Worm (Caenorhabditis elegans) whole organism, L2 larva: ENCODE results near the gene clu-1.

Source experiments
- C34F6.9 ChIP-seq: fragments of 150-350 bp; optimal IDR thresholded peaks from 2 replicates; lab custom pipeline; 2014; ENCODE audit warnings: missing biosample characterization, missing genetic modification characterization
- F13H6.1 ChIP-seq: sonication (generic microtip); optimal IDR thresholded peaks from 2 replicates; lab custom pipeline; 2016; ENCODE audit warnings: missing genetic modification characterization, missing compliant biosample characterization
- R02D3.7 ChIP-seq: fragments of 150-350 bp; optimal IDR thresholded peaks from 2 replicates; lab custom pipeline; 2014; ENCODE audit warnings: missing biosample characterization, missing genetic modification characterization
- ZK546.5 ChIP-seq: sonication (generic microtip); optimal IDR thresholded peaks from 2 replicates; lab custom pipeline; 2017; ENCODE audit warnings: missing biosample characterization, missing genetic modification characterization
- alr-1 ChIP-seq: fragments of 150-350 bp; optimal IDR thresholded peaks from 2 replicates; lab custom pipeline; 2014; ENCODE audit warnings: missing biosample characterization, missing genetic modification characterization
- aly-2 ChIP-seq: fragments of 150-350 bp; optimal IDR thresholded peaks from 2 replicates; lab custom pipeline; 2014; ENCODE audit warnings: missing biosample characterization, missing genetic modification characterization
- ama-1 ChIP-seq: fragments of 150-350 bp; optimal IDR thresholded peaks from 2 replicates; lab custom pipeline; 2018; ENCODE audit warnings: inconsistent platforms
- blmp-1 ChIP-seq: sonication (generic microtip); optimal IDR thresholded peaks from 2 replicates; lab custom pipeline; 2017; ENCODE audit warnings: missing genetic modification characterization, mild to moderate bottlenecking, missing compliant biosample characterization, antibody characterized with exemption, moderate library complexity; ENCODE audit not compliant: insufficient read depth
- ceh-16 ChIP-seq: fragments of 150-350 bp; optimal IDR thresholded peaks from 2 replicates; lab custom pipeline; 2014; ENCODE audit warnings: missing biosample characterization, missing genetic modification characterization
- crh-2 ChIP-seq: sonication (generic microtip); optimal IDR thresholded peaks from 2 replicates; lab custom pipeline; 2017; ENCODE audit warnings: missing biosample characterization, missing genetic modification characterization
- dmd-4 ChIP-seq: sonication (generic microtip); optimal IDR thresholded peaks from 2 replicates; lab custom pipeline; 2017; ENCODE audit warnings: missing biosample characterization, missing genetic modification characterization
- egl-27 ChIP-seq: sonication (generic microtip); optimal IDR thresholded peaks from 3 replicates; lab custom pipeline; 2017; ENCODE audit warnings: missing biosample characterization, missing genetic modification reagents, missing genetic modification characterization
- elt-1 ChIP-seq: fragments of 150-350 bp; optimal IDR thresholded peaks from 2 replicates; lab custom pipeline; 2014; ENCODE audit warnings: missing biosample characterization, missing genetic modification characterization
- elt-3 ChIP-seq: sonication (generic microtip); optimal IDR thresholded peaks from 2 replicates; lab custom pipeline; 2017; ENCODE audit warnings: missing biosample characterization, missing genetic modification characterization
- fos-1 ChIP-seq: fragments of 150-350 bp; optimal IDR thresholded peaks from 2 replicates; lab custom pipeline; 2014; ENCODE audit warnings: missing biosample characterization, missing genetic modification characterization
- gmeb-1 ChIP-seq: fragments of 150-350 bp; optimal IDR thresholded peaks from 2 replicates; lab custom pipeline; 2014; ENCODE audit warnings: missing biosample characterization, missing genetic modification characterization
- lin-11 ChIP-seq: fragments of 150-350 bp; sonication (generic microtip); optimal IDR thresholded peaks from 2 replicates; lab custom pipeline; 2014; ENCODE audit warnings: missing biosample characterization, missing genetic modification characterization, inconsistent platforms, mixed read lengths
- lin-13 ChIP-seq: fragments of 150-350 bp; optimal IDR thresholded peaks from 2 replicates; lab custom pipeline; 2014; ENCODE audit warnings: missing biosample characterization, missing genetic modification reagents, missing genetic modification characterization
- lsy-2 ChIP-seq, 2 experiments: fragments of 150-350 bp in 1 of 2; sonication (generic microtip) in 1 of 2; optimal IDR thresholded peaks; 2 replicates each; lab custom pipeline; 2014 to 2017; ENCODE audit warnings: missing biosample characterization in 2 of 2, missing genetic modification characterization in 2 of 2
- mab-5 ChIP-seq: fragments of 150-350 bp; optimal IDR thresholded peaks from 2 replicates; lab custom pipeline; 2014; ENCODE audit warnings: missing biosample characterization, missing genetic modification characterization
- mbf-1 ChIP-seq: sonication (generic microtip); optimal IDR thresholded peaks from 2 replicates; lab custom pipeline; 2017; ENCODE audit warnings: missing biosample characterization, missing genetic modification characterization
- mdl-1 ChIP-seq, 2 experiments: fragments of 150-350 bp in 1 of 2; sonication (generic microtip) in 1 of 2; optimal IDR thresholded peaks; 2 replicates each; lab custom pipeline; 2017; ENCODE audit warnings: missing biosample characterization in 2 of 2, missing genetic modification characterization in 2 of 2
- nhr-10 ChIP-seq: sonication (generic microtip); optimal IDR thresholded peaks from 2 replicates; lab custom pipeline; 2017; ENCODE audit warnings: missing biosample characterization, missing genetic modification characterization
- nhr-11 ChIP-seq: fragments of 150-350 bp; optimal IDR thresholded peaks from 2 replicates; lab custom pipeline; 2014; ENCODE audit warnings: missing biosample characterization, missing genetic modification characterization
- nhr-21 ChIP-seq: fragments of 150-350 bp; optimal IDR thresholded peaks from 2 replicates; lab custom pipeline; 2014; ENCODE audit warnings: missing biosample characterization, missing genetic modification characterization
- nhr-23 ChIP-seq: fragments of 150-350 bp; optimal IDR thresholded peaks from 2 replicates; lab custom pipeline; 2014; ENCODE audit warnings: missing biosample characterization, missing genetic modification reagents, missing genetic modification characterization
- nhr-237 ChIP-seq: fragments of 150-350 bp; optimal IDR thresholded peaks from 2 replicates; lab custom pipeline; 2014; ENCODE audit warnings: missing biosample characterization, missing genetic modification characterization
- nhr-25 ChIP-seq: fragments of 150-350 bp; sonication (generic microtip); optimal IDR thresholded peaks from 3 replicates; lab custom pipeline; 2014; ENCODE audit warnings: missing biosample characterization, missing genetic modification characterization
- nhr-6 ChIP-seq: fragments of 150-350 bp; optimal IDR thresholded peaks from 2 replicates; lab custom pipeline; 2014; ENCODE audit warnings: missing biosample characterization, missing genetic modification characterization
- nhr-77 ChIP-seq: fragments of 150-350 bp; optimal IDR thresholded peaks from 2 replicates; lab custom pipeline; 2014; ENCODE audit warnings: missing biosample characterization, missing genetic modification characterization
- peb-1 ChIP-seq: fragments of 150-350 bp; optimal IDR thresholded peaks from 2 replicates; lab custom pipeline; 2014; ENCODE audit warnings: missing biosample characterization, missing genetic modification characterization
- sem-4 ChIP-seq: fragments of 150-350 bp; optimal IDR thresholded peaks from 2 replicates; lab custom pipeline; 2014; ENCODE audit warnings: missing biosample characterization, missing genetic modification reagents, missing genetic modification characterization
- skn-1 ChIP-seq: sonication (generic microtip); optimal IDR thresholded peaks from 2 replicates; lab custom pipeline; 2017; ENCODE audit warnings: missing biosample characterization, missing genetic modification characterization
- sma-9 ChIP-seq, 2 experiments: fragments of 150-350 bp in 1 of 2; sonication (generic microtip) in 1 of 2; optimal IDR thresholded peaks; 2 replicates each; lab custom pipeline; 2014 to 2016; ENCODE audit warnings: missing genetic modification characterization in 2 of 2, mild to moderate bottlenecking in 1 of 2, missing biosample characterization in 1 of 2, missing compliant biosample characterization in 1 of 2, missing genetic modification reagents in 1 of 2, moderate library complexity in 1 of 2
- snpc-4 ChIP-seq: fragments of 150-350 bp; optimal IDR thresholded peaks from 2 replicates; lab custom pipeline; 2014; ENCODE audit warnings: missing biosample characterization, missing genetic modification characterization
- unc-39 ChIP-seq: fragments of 150-350 bp; optimal IDR thresholded peaks from 2 replicates; lab custom pipeline; 2014; ENCODE audit warnings: missing biosample characterization, missing genetic modification characterization
- unc-55 ChIP-seq: fragments of 150-350 bp; sonication (generic microtip); optimal IDR thresholded peaks from 3 replicates; lab custom pipeline; 2014; ENCODE audit warnings: missing biosample characterization, missing genetic modification reagents, missing genetic modification characterization
- zag-1 ChIP-seq: fragments of 150-350 bp; optimal IDR thresholded peaks from 2 replicates; lab custom pipeline; 2014; ENCODE audit warnings: missing biosample characterization, missing genetic modification characterization
- ztf-1 ChIP-seq: fragments of 200-800 bp; sonication (Bioruptor generic); conservative IDR thresholded peaks from 2 replicates; pipeline ENCODE4 v1.3.6; 2022; ENCODE audit warnings: missing genetic modification characterization, missing compliant biosample characterization
- ztf-11 ChIP-seq: sonication (generic microtip); optimal IDR thresholded peaks from 2 replicates; lab custom pipeline; 2017; ENCODE audit warnings: missing biosample characterization, missing genetic modification characterization
- ztf-4 ChIP-seq: fragments of 150-350 bp; optimal IDR thresholded peaks from 2 replicates; lab custom pipeline; 2014; ENCODE audit warnings: missing biosample characterization, missing genetic modification characterization

clu-1 gene

DNA sequence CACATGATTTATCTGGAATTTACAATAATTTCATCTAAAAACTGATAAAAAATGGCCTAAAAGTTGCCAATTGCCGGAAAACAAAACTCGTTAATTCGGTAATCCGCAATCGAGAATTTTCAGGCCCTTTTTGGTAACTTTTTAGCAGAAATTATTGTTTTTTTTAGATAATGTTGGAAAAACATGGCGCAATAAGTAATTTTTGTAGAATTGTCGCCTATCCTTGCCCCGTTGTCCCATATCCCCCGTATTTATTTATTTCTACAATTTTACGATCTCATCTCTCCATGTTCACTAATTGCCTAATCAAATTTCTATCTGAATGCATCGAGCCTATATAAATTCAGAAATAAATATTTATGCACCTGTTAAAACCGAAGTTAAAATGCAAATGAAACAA, 8.3 kb downstream of the clu-1 start:
- no peak for TF ChIP-seq sem-4 (tag; lab: Kevin White, UChicago)
- TF ChIP-seq skn-1 (tag; lab: Kevin White, UChicago) = no peak
- TF ChIP-seq nhr-23 (tag; lab: Kevin White, UChicago) = no peak
- no peak for TF ChIP-seq unc-55 (GFP tag; lab: Kevin White, UChicago)
- TF ChIP-seq nhr-25 (tag; lab: Kevin White, UChicago) = no peak
- TF ChIP-seq lin-13 (GFP tag; lab: Kevin White, UChicago) = no peak
- no peak for TF ChIP-seq lsy-2 (tag; optimal IDR thresholded peaks at IDR 0.05; lab: Kevin White, UChicago)
- TF ChIP-seq lin-11 = no peak
- TF ChIP-seq nhr-10 = no peak
- no peak for TF ChIP-seq crh-2 (tag; lab: Kevin White, UChicago)
- no peak for TF ChIP-seq elt-3 (tag; lab: Kevin White, UChicago)
- no peak for TF ChIP-seq alr-1 (tag; lab: Kevin White, UChicago)
- no peak for TF ChIP-seq ztf-4 (tag; lab: Kevin White, UChicago)
- no peak for TF ChIP-seq egl-27 (tag; lab: Kevin White, UChicago)
- no peak for TF ChIP-seq ztf-1 (GFP tag; lab: Robert Waterston, UW)
- no peak for TF ChIP-seq elt-1
- no peak for TF ChIP-seq mbf-1 (tag; lab: Kevin White, UChicago)
- no peak for TF ChIP-seq peb-1 (tag; lab: Kevin White, UChicago)
- TF ChIP-seq gmeb-1 (tag; lab: Kevin White, UChicago) = no peak

DNA sequence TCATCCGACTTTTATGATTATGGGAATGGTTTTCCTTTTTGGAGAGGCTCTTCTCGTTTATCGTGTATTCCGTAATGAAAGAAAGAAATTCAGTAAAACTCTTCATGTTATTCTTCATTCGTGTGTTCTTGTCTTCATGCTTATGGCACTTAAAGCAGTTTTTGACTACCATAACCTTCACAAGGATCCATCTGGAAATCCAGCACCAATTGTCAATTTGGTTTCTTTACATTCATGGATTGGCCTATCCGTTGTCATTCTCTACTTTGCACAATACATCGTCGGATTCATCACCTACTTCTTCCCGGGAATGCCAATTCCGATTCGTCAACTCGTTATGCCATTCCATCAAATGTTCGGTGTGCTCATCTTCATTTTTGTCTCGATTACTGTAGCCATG, 9.6 kb downstream of the clu-1 start:
- no peak for TF ChIP-seq nhr-21 (tag; lab: Kevin White, UChicago)

DNA sequence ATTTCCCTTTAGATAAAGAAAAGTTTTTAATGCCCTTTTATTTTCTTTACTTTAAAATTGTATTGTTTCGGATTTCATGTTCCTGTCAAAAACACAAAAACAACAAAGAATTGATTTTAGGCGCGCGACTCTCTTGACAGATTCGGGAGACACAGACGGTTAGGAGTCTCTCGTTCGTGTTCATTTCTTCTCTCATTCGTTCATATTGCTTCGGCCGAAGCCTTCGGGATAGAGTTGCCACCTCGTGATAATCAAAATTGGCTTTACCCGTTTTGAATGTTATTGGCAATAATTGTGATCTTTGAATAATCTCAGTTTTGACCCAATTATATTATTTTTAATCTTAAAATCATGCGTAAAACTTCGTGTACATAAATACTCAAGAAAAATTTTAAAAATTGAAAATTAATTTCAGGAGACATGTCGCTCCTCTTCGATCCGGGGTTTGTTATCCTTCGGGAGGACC, 10.2 kb downstream of the clu-1 start, which contains the start of gene F55H2.5:
Gene F55H2.5, plus strand, starts transcription at position 416 of the 466 bp plus-strand sequence.
- TF ChIP-seq elt-1 (no peak), C34F6.9 (tag; lab: Kevin White, UChicago) (peak; percentile 53), unc-55 (GFP tag; lab: Kevin White, UChicago) (peak; percentile 30)

DNA sequence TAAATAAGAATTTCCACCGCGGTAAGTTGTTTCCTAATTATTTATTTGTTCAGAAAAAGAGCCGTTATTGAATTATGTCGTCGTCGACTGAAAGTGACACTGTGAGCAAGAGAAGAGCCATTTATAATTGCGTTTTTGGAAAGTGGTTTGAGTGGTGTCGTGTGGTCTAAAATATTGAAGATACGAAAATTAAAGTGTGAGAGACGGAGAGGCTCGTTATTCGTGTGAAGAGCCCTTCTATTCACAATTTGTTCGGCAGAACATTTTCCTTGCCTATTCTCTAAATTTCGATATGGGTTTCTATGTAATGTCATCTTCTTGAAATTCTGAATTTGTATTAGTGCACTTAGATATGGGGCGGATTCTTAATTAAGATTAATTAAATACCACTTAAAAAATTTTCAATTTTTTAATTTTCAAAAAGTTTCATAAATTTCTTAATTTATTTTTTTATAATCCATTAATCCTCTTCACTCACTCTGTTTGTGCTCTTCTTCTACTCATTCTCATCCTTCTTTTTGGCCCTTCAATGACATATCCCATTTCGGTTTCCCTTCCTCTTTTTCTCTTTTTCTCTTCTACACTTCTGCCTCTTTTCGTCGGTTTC, 11.4 kb downstream of the clu-1 start:
- TF ChIP-seq unc-55 (GFP tag; lab: Kevin White, UChicago) (peak; percentile 38), nhr-77 (tag; lab: Kevin White, UChicago) (no peak), F13H6.1 (tag; lab: Kevin White, UChicago) (peak; percentile 37), C34F6.9 (tag; lab: Kevin White, UChicago) (peak; percentile 36), nhr-6 (tag; lab: Kevin White, UChicago) (peak; percentile 42), nhr-11 (tag; lab: Kevin White, UChicago) (no peak), gmeb-1 (tag; lab: Kevin White, UChicago) (peak; percentile 4), elt-3 (tag; lab: Kevin White, UChicago) (no peak), lsy-2 (tag; optimal IDR thresholded peaks at IDR 0.05; lab: Kevin White, UChicago) (peak in 1 of 2 experiments; percentile 42), crh-2 (tag; lab: Kevin White, UChicago) (peak; percentile 30), ZK546.5 (tag; lab: Kevin White, UChicago) (no peak), nhr-25 (tag; lab: Kevin White, UChicago) (peak; percentile 53), sem-4 (tag; lab: Kevin White, UChicago) (no peak), snpc-4 (no peak), blmp-1 (no peak), ztf-4 (tag; lab: Kevin White, UChicago) (peak; percentile 23), ama-1 (lab: Kevin White, UChicago) (peak; percentile 39), lin-13 (GFP tag; lab: Kevin White, UChicago) (peak; percentile 23), zag-1 (tag; lab: Kevin White, UChicago) (peak; percentile 29)

DNA sequence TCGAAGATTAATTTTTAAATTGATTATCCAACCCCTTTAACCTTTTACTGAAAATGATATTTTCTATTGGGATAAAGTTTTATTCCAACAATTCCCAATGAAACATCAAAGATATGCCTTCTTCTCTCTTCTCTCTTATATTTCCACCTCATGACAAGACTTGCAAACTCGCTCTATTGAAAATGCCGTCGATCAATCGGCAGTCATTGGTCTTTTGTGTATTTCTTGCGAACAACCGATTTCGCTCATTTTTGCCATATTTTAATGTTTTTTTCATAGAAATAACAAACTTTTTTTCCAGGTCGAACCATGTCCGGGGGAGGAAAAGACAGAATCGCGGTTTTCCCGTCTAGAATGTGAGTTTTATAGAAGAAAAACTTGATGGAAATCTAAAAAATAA, 13.5 kb downstream of the clu-1 start, which contains the start of gene vha-14:
Gene vha-14, plus strand, starts transcription at position 302 of the 400 bp plus-strand sequence.
- TF ChIP-seq unc-55 (GFP tag; lab: Kevin White, UChicago) (peak; percentile 64), blmp-1 (no peak), nhr-237 (tag; lab: Kevin White, UChicago) (no peak), unc-39 (tag; lab: Kevin White, UChicago) (no peak), egl-27 (tag; lab: Kevin White, UChicago) (no peak), mab-5 (no peak), mdl-1 (tag; optimal IDR thresholded peaks at IDR 0.05; lab: Kevin White, UChicago) (no peak), sma-9 (GFP tag; optimal IDR thresholded peaks at IDR 0.05; lab: Kevin White, UChicago) (no peak), sma-9 (tag; optimal IDR thresholded peaks at IDR 0.05; lab: Kevin White, UChicago) (no peak), nhr-25 (tag; lab: Kevin White, UChicago) (peak; percentile 9), ZK546.5 (tag; lab: Kevin White, UChicago) (no peak), ztf-11 (tag; lab: Kevin White, UChicago) (no peak), elt-1 (no peak), fos-1 (tag; lab: Kevin White, UChicago) (peak; percentile 60), alr-1 (tag; lab: Kevin White, UChicago) (no peak), nhr-77 (tag; lab: Kevin White, UChicago) (no peak), ceh-16 (tag; lab: Kevin White, UChicago) (no peak), mbf-1 (tag; lab: Kevin White, UChicago) (no peak), ztf-4 (tag; lab: Kevin White, UChicago) (peak; percentile 20), ama-1 (lab: Kevin White, UChicago) (peak; percentile 20), R02D3.7 (no peak), dmd-4 (tag; lab: Kevin White, UChicago) (no peak), aly-2 (no peak), lin-13 (GFP tag; lab: Kevin White, UChicago) (no peak), gmeb-1 (tag; lab: Kevin White, UChicago) (no peak)
